Fruit fly (Drosophila melanogaster) Kc167 (cell line): Measurements from ENCODE around the gene Top1.

Source experiments
- Myc ChIP-seq: fragments of >200 bp; optimal IDR thresholded peaks from 2 replicates; lab custom pipeline; 2017; ENCODE audit warnings: missing external identifiers
- Sin3A ChIP-seq: fragments of >200 bp; optimal IDR thresholded peaks from 2 replicates; lab custom pipeline; 2018; ENCODE audit warnings: missing external identifiers
- h ChIP-seq: fragments of >200 bp; optimal IDR thresholded peaks from 3 replicates; lab custom pipeline; 2018; ENCODE audit warnings: missing external identifiers
- insv ChIP-seq: fragments of >200 bp; optimal IDR thresholded peaks from 3 replicates; lab custom pipeline; 2018; ENCODE audit warnings: missing external identifiers
- psq ChIP-seq: fragments of >200 bp; optimal IDR thresholded peaks from 2 replicates; lab custom pipeline; 2017; ENCODE audit warnings: missing external identifiers
- ttk ChIP-seq: sonication (Bioruptor generic); optimal IDR thresholded peaks from 2 replicates; lab custom pipeline; 2017; ENCODE audit warnings: missing external identifiers

Top1 gene

DNA sequence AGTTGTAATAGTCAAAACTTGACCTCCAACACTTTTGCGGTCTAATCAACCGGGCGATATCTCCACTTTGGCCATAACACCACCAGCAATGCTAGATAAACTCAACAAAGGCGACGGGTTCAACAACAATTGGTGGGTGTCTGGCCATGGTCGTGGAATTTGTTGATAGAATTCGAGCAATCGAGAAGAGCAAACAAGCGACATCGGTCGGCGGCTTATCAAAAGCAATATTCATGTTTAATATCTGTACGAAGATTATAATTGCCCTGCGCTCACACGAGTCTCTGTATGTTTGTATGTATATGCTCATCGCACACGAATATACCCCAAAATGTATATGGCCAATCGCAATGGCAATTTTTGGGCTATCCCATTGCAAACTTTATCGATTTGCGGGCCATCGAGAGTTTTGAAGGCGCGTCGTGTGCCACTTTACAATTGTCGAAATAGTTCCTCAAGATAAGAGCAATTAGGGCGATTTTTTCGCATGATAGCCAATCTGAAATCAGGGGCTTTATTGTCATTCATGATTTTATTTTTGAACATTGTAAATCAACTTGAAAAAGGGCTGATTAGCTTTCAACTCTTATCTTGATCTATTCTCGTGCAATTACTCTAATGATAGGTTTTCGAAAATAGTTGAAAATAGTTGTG lies 11.7 kb upstream of the Top1 start:
- TF ChIP-seq psq (lab: Kevin White, UChicago) (no peak), ttk (lab: Kevin White, UChicago) (no peak), h (lab: Kevin White, UChicago) (no peak), Sin3A (lab: Kevin White, UChicago) (no peak), Myc (lab: Kevin White, UChicago) (no peak), insv (lab: Kevin White, UChicago) (no peak)

- TF ChIP-seq Sin3A (lab: Kevin White, UChicago) (no peak), ttk (lab: Kevin White, UChicago) (no peak), h (lab: Kevin White, UChicago) (no peak), Myc (lab: Kevin White, UChicago) (no peak)
Observed at dm6 chrX:15308456-15308954, 10.8 kb upstream of the Top1 start.

- TF ChIP-seq h (lab: Kevin White, UChicago), result no peak
- no peak for TF ChIP-seq ttk (lab: Kevin White, UChicago)
- no peak for TF ChIP-seq Myc (lab: Kevin White, UChicago)
- TF ChIP-seq Sin3A (lab: Kevin White, UChicago), result no peak
Observed at dm6 chrX:15309918-15310317, 9.4 kb upstream of the Top1 start.

dm6 chrX:15312074-15312881 lies 7.0 kb upstream of the Top1 start:
- TF ChIP-seq Sin3A (lab: Kevin White, UChicago), result no peak
- no peak for TF ChIP-seq Myc (lab: Kevin White, UChicago)
- TF ChIP-seq psq (lab: Kevin White, UChicago), result no peak
- TF ChIP-seq insv (lab: Kevin White, UChicago), result no peak
- TF ChIP-seq ttk (lab: Kevin White, UChicago), result no peak
- TF ChIP-seq h (lab: Kevin White, UChicago), result no peak

DNA sequence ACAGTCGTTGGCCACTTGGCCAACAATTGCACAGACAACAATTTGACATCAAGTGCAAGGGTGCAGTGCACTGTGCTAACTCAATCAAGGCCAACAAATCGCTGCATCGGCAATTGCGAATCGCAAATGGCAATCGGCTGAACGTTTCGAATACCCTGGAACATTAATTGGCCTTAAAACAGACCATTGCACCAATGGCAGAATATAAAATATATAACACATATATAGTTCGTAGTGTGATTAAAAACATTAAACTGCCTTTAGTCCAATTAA lies 6.5 kb upstream of the Top1 start:
- no peak for TF ChIP-seq insv (lab: Kevin White, UChicago)
- no peak for TF ChIP-seq h (lab: Kevin White, UChicago)
- no peak for TF ChIP-seq Myc (lab: Kevin White, UChicago)
- TF ChIP-seq Sin3A (lab: Kevin White, UChicago), result no peak
- TF ChIP-seq psq (lab: Kevin White, UChicago), result no peak
- no peak for TF ChIP-seq ttk (lab: Kevin White, UChicago)

dm6 chrX:15313389-15313788 lies 5.9 kb upstream of the Top1 start:
- TF ChIP-seq Myc (lab: Kevin White, UChicago) (no peak), insv (lab: Kevin White, UChicago) (no peak), Sin3A (lab: Kevin White, UChicago) (no peak), h (lab: Kevin White, UChicago) (no peak), ttk (lab: Kevin White, UChicago) (no peak), psq (lab: Kevin White, UChicago) (no peak)

DNA sequence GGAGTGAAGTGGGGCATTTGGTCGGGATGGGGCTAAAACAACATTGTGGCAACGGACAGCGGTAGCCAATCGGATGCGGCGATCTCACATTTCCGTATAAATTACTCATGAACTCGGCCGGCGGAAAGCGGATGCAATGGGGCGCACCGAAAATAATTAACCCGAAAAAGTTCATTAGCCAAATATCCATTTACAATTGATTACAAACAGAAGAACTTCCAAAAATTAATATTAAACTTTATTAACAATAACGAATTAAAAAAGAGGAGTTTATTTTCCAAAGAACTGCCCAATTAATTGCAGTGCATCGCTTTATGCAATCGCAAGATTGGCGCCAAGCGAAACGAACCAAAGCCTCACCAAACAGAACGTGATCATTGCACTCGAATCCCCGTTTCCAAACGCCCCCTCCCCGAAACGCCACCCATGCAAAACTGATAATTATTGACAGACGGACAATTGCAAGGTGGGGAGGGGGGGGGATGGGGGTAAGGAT lies 5.4 kb upstream of the Top1 start:
- no peak for TF ChIP-seq insv (lab: Kevin White, UChicago)
- TF ChIP-seq ttk (lab: Kevin White, UChicago), result no peak
- no peak for TF ChIP-seq psq (lab: Kevin White, UChicago)
- TF ChIP-seq Myc (lab: Kevin White, UChicago), result no peak
- no peak for TF ChIP-seq h (lab: Kevin White, UChicago)
- TF ChIP-seq Sin3A (lab: Kevin White, UChicago), result no peak

DNA sequence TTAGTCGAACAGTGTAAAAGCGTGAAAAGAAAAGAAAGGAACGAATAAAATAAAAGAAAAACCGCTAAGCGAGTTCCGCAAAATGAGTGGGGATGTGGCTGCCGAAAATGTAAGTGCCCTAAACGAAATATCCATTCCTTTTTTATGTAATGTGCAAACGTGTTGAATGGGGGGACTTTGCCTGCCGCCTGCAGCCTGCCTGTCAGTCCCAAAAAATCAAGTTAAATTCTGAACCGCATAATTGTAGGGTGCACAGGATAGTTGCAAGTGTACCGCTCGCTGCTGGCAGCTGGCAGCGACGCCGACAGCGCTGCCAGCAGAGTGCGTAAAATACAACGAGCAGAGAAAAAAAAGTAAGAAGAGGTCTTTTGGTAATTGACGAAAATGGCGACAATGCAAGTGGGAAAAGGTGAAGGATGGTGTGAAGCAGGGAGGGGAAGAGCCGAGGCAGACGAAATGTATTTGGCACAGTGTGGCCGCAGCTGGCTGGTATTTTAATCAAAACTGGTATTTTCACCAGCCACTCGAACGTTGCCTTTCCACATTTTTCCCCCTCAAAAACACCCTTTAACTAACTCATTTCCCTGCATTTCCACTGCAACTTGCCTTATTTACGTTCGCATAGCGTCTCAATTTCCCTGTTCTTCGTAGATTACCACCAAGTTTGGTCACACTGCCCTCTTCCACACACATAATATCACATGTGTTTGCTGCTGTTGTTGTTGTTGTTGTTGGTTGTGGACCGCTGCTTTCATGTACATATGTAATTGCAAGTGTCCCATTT lies 612 bp downstream of the Top1 start:
- TF ChIP-seq Myc (lab: Kevin White, UChicago), result no peak
- no peak for TF ChIP-seq h (lab: Kevin White, UChicago)
- no peak for TF ChIP-seq psq (lab: Kevin White, UChicago)

- TF ChIP-seq Myc (lab: Kevin White, UChicago) (no peak), Sin3A (lab: Kevin White, UChicago) (no peak), h (lab: Kevin White, UChicago) (no peak), insv (lab: Kevin White, UChicago) (no peak), ttk (lab: Kevin White, UChicago) (no peak)
Observed at dm6 chrX:15320522-15320921, 1.2 kb downstream of the Top1 start.

DNA sequence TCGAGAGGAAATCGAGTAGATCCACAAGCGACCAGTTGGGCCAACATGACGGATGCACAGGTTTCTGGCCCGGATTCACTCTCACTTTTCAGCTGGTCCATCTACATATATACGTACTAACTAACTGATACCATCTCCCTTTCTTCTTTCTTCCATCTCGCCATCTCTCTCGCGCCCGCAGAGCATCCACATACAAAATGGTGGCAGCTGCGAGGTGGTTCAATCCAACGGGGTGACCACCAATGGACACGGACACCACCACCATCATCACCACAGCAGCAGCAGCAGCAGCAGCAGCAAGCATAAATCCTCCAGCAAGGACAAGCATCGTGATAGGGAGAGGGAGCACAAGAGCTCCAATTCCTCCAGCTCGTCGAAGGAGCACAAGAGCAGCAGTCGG lies 1.7 kb downstream of the Top1 start:
- TF ChIP-seq psq (lab: Kevin White, UChicago) (no peak), insv (lab: Kevin White, UChicago) (no peak), h (lab: Kevin White, UChicago) (no peak), ttk (lab: Kevin White, UChicago) (no peak), Sin3A (lab: Kevin White, UChicago) (no peak), Myc (lab: Kevin White, UChicago) (no peak)

DNA sequence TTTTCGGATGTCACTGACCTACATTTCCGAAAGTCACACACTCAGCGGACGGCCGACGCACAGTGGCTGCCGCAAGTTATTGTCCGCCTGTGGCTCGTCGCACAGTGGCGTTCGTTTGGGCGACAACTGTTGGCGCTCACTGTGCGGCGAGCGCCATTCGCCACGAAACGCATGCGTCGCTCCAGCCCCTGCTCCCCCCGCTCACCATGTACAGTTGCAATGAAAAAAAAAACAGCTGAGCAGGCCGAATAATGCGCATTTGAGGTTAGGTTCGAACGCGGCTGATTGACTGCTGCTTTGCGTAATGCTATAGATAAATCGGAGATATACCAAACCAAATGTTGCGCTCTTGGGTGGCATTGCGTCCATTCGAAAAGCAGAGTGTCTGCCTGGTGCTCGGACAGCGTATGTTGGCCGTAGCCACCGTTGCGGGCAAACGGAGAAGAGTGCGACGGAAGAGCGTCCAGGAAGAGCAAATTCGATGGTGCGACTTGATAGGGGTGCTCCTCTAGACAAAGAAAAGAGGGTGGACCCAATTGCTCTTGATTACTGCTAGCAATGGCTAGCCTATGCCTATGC lies 4.1 kb downstream of the Top1 start:
- TF ChIP-seq ttk (lab: Kevin White, UChicago) (no peak), psq (lab: Kevin White, UChicago) (no peak), Sin3A (lab: Kevin White, UChicago) (no peak), Myc (lab: Kevin White, UChicago) (no peak), h (lab: Kevin White, UChicago) (no peak), insv (lab: Kevin White, UChicago) (no peak)
